Worm (Caenorhabditis elegans): Measurements from ENCODE around the gene str-101.

ce11 chrV:15687660-15688059 is 24.1 kb downstream of the str-101 start, which contains the start of gene nhr-197:
- no peak for TF ChIP-seq elt-1 (tag; optimal IDR thresholded peaks at IDR 0.05; ENCODE audit: borderline replicate concordance, insufficient read depth)
- no peak for TF ChIP-seq unc-62 (GFP tag; optimal IDR thresholded peaks at IDR 0.05)
- no peak for TF ChIP-seq unc-39 (tag; optimal IDR thresholded peaks at IDR 0.05)
- no peak for TF ChIP-seq snpc-4 (tag; optimal IDR thresholded peaks at IDR 0.05)
- TF ChIP-seq ceh-39 (tag; optimal IDR thresholded peaks at IDR 0.05): no peak
- TF ChIP-seq unc-120 (tag; optimal IDR thresholded peaks at IDR 0.05; ENCODE audit: poor library complexity, severe bottlenecking): no peak
- TF ChIP-seq ztf-11 (tag; optimal IDR thresholded peaks at IDR 0.05): no peak
- TF ChIP-seq pha-4 (tag; optimal IDR thresholded peaks at IDR 0.05): no peak
- TF ChIP-seq lsy-2 (tag; optimal IDR thresholded peaks at IDR 0.05): no peak
- no peak for TF ChIP-seq mep-1 (tag; optimal IDR thresholded peaks at IDR 0.05)
- no peak for TF ChIP-seq ces-1 (GFP tag; optimal IDR thresholded peaks at IDR 0.05)
- TF ChIP-seq sptf-1 (tag; optimal IDR thresholded peaks at IDR 0.05): no peak

Data from whole organism, mixed stage, embryonic.